Worm (Caenorhabditis elegans): Measurements from ENCODE around the gene clp-1.

Gene clp-1

DNA sequence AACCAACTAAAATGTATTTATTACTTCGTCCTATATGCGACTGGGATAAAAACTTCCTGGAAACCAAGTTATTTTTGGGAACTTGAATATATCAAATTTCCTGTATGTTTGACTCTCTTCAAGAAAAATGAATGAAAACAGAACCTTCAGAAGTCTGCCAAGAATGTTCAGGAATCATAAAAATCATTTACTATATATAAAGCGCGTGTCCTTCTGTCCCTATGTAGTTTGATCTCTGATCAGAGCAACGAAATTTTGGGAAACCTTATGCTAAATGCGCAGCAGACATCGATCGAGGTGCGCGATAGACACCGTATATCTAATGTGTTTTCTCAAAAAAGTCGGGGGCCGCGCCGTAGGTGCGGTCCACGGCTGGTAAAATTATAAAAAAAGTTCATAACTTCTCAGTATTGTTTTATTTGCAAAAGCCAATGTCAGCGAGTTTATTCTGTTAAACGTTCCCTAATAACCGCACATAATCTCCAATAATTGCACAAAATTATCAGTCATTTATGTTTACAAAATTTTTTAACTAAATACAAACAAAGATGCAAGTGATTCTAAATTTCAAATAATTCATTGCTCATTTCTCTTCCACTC lies 17.8 kb downstream of the clp-1 start:
- TF ChIP-seq ceh-16 (tag; optimal IDR thresholded peaks at IDR 0.05), result no peak
- TF ChIP-seq nhr-237 (tag; optimal IDR thresholded peaks at IDR 0.05), result no peak
- TF ChIP-seq unc-62 (GFP tag; optimal IDR thresholded peaks at IDR 0.05), result no peak
- TF ChIP-seq sem-4 (tag; optimal IDR thresholded peaks at IDR 0.05), result no peak
- no peak for TF ChIP-seq elt-3 (tag; optimal IDR thresholded peaks at IDR 0.05)
- no peak for TF ChIP-seq dmd-4 (tag; optimal IDR thresholded peaks at IDR 0.05)
- TF ChIP-seq nhr-12 (tag; optimal IDR thresholded peaks at IDR 0.05), result no peak
- no peak for TF ChIP-seq crh-2 (tag; optimal IDR thresholded peaks at IDR 0.05)
- no peak for TF ChIP-seq unc-55 (GFP tag; optimal IDR thresholded peaks at IDR 0.05)

DNA sequence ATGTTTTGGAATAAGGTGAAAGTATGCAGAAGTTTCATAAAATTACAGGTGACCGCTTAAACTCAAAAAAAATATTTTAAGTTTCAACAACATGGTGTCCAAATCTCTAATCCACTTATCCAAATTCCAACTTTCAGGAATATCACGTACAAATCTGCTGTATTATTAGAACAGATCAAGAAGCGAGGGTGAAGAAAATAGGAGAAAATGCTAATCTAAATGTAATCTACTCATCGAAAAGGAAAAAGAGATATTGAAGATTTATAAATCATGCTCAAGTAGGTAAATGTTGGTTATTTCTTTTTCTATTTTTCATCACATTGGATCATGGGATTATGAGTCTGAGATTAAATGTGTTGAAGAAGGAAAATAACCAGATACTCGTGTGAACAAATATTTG lies 21.8 kb downstream of the clp-1 start:
- TF ChIP-seq zag-1 (tag; optimal IDR thresholded peaks at IDR 0.05) (no peak), skn-1 (tag; optimal IDR thresholded peaks at IDR 0.05) (no peak), elt-1 (tag; optimal IDR thresholded peaks at IDR 0.05) (no peak), nhr-11 (tag; optimal IDR thresholded peaks at IDR 0.05) (no peak), gmeb-1 (tag; optimal IDR thresholded peaks at IDR 0.05) (no peak), unc-55 (GFP tag; optimal IDR thresholded peaks at IDR 0.05) (no peak), ZK546.5 (tag; optimal IDR thresholded peaks at IDR 0.05) (no peak), ztf-1 (GFP tag; conservative IDR thresholded peaks at IDR 0.05) (no peak), lin-13 (GFP tag; optimal IDR thresholded peaks at IDR 0.05) (no peak), unc-39 (tag; optimal IDR thresholded peaks at IDR 0.05) (no peak), crh-2 (tag; optimal IDR thresholded peaks at IDR 0.05) (no peak), C34F6.9 (tag; optimal IDR thresholded peaks at IDR 0.05) (no peak), fos-1 (tag; optimal IDR thresholded peaks at IDR 0.05) (no peak), aly-2 (tag; optimal IDR thresholded peaks at IDR 0.05) (no peak), alr-1 (tag; optimal IDR thresholded peaks at IDR 0.05) (no peak), blmp-1 (tag; optimal IDR thresholded peaks at IDR 0.05; ENCODE audit: insufficient read depth) (no peak), peb-1 (tag; optimal IDR thresholded peaks at IDR 0.05) (no peak), nhr-6 (tag; optimal IDR thresholded peaks at IDR 0.05) (no peak), nhr-129 (tag; optimal IDR thresholded peaks at IDR 0.05) (no peak)

DNA sequence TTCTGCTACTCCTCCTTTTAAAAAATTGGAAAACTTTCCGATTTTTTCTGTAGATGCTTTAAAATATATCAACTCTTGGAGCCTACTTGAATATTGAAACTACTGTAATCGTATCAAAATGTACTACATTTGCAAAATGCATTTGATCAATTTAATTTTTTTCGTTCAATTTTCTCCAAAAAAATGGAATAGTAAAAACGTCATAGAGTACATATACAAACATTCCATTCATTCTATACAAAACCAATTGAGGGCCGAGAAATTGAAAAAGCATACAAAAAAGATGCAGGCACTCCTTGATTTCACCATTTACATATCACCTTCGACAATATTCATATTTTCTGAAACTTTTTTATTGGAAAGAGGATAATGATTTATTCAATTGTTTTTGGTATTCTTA lies 24.3 kb downstream of the clp-1 start, which contains the start of gene C06G4.6:
TSS of gene C06G4.6 (plus strand) at position 301 of the 400 bp plus-strand sequence.
- TF ChIP-seq mbf-1 (tag; optimal IDR thresholded peaks at IDR 0.05) (no peak), ztf-1 (GFP tag; conservative IDR thresholded peaks at IDR 0.05) (no peak), nhr-129 (tag; optimal IDR thresholded peaks at IDR 0.05) (no peak), ztf-11 (tag; optimal IDR thresholded peaks at IDR 0.05) (no peak), lin-11 (tag; optimal IDR thresholded peaks at IDR 0.05) (no peak), unc-39 (tag; optimal IDR thresholded peaks at IDR 0.05) (no peak), unc-55 (GFP tag; optimal IDR thresholded peaks at IDR 0.05) (no peak), zag-1 (tag; optimal IDR thresholded peaks at IDR 0.05) (no peak), egl-27 (tag; optimal IDR thresholded peaks at IDR 0.05) (no peak), sma-9 (GFP tag; optimal IDR thresholded peaks at IDR 0.05) (no peak), sma-9 (tag; optimal IDR thresholded peaks at IDR 0.05) (no peak), lin-39 (tag; optimal IDR thresholded peaks at IDR 0.05) (no peak)

DNA sequence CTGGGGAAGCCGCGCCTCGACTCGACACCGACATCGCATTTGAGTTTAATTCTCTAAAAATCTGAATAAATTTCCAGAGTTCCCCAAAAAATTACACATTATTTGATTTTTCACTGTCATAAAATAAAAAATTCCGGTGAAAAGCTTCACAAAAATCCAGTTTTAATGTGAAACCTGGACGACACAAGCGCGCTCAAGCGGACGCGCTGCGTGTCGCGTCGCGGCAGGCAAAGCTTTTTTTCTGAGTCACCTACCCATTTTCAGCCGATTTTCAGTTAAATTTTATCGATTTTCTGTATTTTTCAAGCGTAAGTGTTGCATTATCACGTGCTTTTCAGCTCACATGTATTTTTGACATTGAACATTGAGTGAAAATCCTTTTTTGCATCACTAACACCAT lies 30.0 kb downstream of the clp-1 start, which contains the start of gene cit-1.1:
TSS of gene cit-1.1 (minus strand) at position 53 of the 400 bp plus-strand sequence.
- peak; percentile 51 for TF ChIP-seq unc-55 (GFP tag; optimal IDR thresholded peaks at IDR 0.05)
- TF ChIP-seq sma-3 (GFP tag; optimal IDR thresholded peaks at IDR 0.05), result no peak
- TF ChIP-seq nhr-12 (tag; optimal IDR thresholded peaks at IDR 0.05), result no peak
- peak; percentile 54 for TF ChIP-seq ama-1 (optimal IDR thresholded peaks at IDR 0.05)
- no peak for TF ChIP-seq ceh-16 (tag; optimal IDR thresholded peaks at IDR 0.05)
- TF ChIP-seq lsy-2 (tag; optimal IDR thresholded peaks at IDR 0.05), result peak in 1 of 2 experiments; percentile 39
- TF ChIP-seq Y55F3AM.14 (GFP tag; optimal IDR thresholded peaks at IDR 0.05), result no peak
- TF ChIP-seq nhr-237 (tag; optimal IDR thresholded peaks at IDR 0.05), result no peak
- peak; percentile 58 for TF ChIP-seq fos-1 (tag; optimal IDR thresholded peaks at IDR 0.05)
- no peak for TF ChIP-seq ztf-4 (tag; optimal IDR thresholded peaks at IDR 0.05)
- TF ChIP-seq C34F6.9 (tag; optimal IDR thresholded peaks at IDR 0.05), result peak; percentile 53
- peak; percentile 1 for TF ChIP-seq lin-11 (tag; optimal IDR thresholded peaks at IDR 0.05)
